Worm (Caenorhabditis elegans): ENCODE results near the gene F13B9.2.

Gene F13B9.2

ce11 chrX:8285169-8285796 is at the start of gene F13B9.2, which contains the start of gene fis-2:
F13B9.2 (plus strand) TSS chrX:8285683.
fis-2 (minus strand) TSS chrX:8285219.
- TF ChIP-seq tra-1 (GFP tag; IDR thresholded peaks at IDR 0.05), result no peak
- TF ChIP-seq hmg-1.1 (GFP tag; IDR thresholded peaks at IDR 0.05), result no peak
- TF ChIP-seq lin-29 (GFP tag; IDR thresholded peaks at IDR 0.05), result no peak
- TF ChIP-seq mep-1 (tag; optimal IDR thresholded peaks at IDR 0.05), result no peak
- TF ChIP-seq F44E2.7 (GFP tag; IDR thresholded peaks at IDR 0.05), result no peak
- no peak for TF ChIP-seq ceh-20 (GFP tag; IDR thresholded peaks at IDR 0.05)
- TF ChIP-seq vab-7 (GFP tag; IDR thresholded peaks at IDR 0.05), result no peak
- no peak for TF ChIP-seq zag-1 (tag; optimal IDR thresholded peaks at IDR 0.05)
- no peak for TF ChIP-seq T26A8.4 (GFP tag; IDR thresholded peaks at IDR 0.05)
- TF ChIP-seq zfp-3 (GFP tag; conservative IDR thresholded peaks at IDR 0.05), result no peak
- TF ChIP-seq lin-13 (GFP tag; optimal IDR thresholded peaks at IDR 0.05), result no peak

DNA sequence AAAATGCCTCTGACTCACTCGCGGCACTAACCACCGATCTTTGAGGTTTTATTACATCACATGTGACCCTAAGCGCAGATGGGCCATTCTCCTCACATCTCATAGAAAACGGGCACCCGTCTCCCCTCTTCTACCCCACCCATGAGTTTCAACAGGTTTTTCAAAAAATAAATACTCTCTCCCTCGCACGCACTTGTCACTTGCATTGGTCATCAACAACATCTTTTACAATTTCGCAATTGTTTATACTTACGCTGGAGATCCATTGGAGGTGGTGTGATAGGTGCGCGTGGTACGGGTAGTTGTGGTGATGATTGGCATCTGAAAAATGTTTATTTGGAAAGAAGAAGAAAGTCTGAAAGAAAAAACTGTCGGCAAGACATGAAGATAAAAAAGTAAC is 49.5 kb upstream of the F13B9.2 start, which contains the start of gene M60.4:
Gene M60.4 (minus strand): TSS at position 321 of the 400 bp plus-strand sequence.
- TF ChIP-seq hif-1 (tag; optimal IDR thresholded peaks at IDR 0.05) (peak in 1 of 2 experiments; percentile 28), lsy-2 (tag; optimal IDR thresholded peaks at IDR 0.05) (peak in 1 of 2 experiments; percentile 36), nhr-25 (tag; optimal IDR thresholded peaks at IDR 0.05; ENCODE audit: borderline replicate concordance, insufficient read depth) (peak; percentile 18), mxl-3 (GFP tag; optimal IDR thresholded peaks at IDR 0.05) (peak; percentile 57), tra-1 (GFP tag; IDR thresholded peaks at IDR 0.05) (peak; percentile 70), mep-1 (tag; optimal IDR thresholded peaks at IDR 0.05) (peak; percentile 45), mdl-1 (tag; optimal IDR thresholded peaks at IDR 0.05) (peak; percentile 63 to 80), mes-2 (tag; optimal IDR thresholded peaks at IDR 0.05; ENCODE audit: poor library complexity, severe bottlenecking) (peak; percentile 17), Y48G9A.11 (GFP tag; IDR thresholded peaks at IDR 0.05) (no peak), unc-62 (GFP tag; optimal IDR thresholded peaks at IDR 0.05 in 1 of 2) (peak in 1 of 2 experiments; percentile 100), unc-62 (tag; optimal IDR thresholded peaks at IDR 0.05) (no peak), lin-15B (tag; optimal IDR thresholded peaks at IDR 0.05) (no peak), nhr-76 (tag; optimal IDR thresholded peaks at IDR 0.05) (no peak), ZK546.5 (tag; optimal IDR thresholded peaks at IDR 0.05) (no peak), nhr-42 (GFP tag; IDR thresholded peaks at IDR 0.05) (no peak), nhr-28 (tag; optimal IDR thresholded peaks at IDR 0.05) (peak; percentile 62), daf-12 (tag; optimal IDR thresholded peaks at IDR 0.05) (no peak), dmd-6 (GFP tag; IDR thresholded peaks at IDR 0.05) (peak; percentile 64), hlh-11 (tag; optimal IDR thresholded peaks at IDR 0.05) (peak; percentile 74), daf-16 (GFP tag; optimal IDR thresholded peaks at IDR 0.05) (peak in 1 of 2 experiments; percentile 94), daf-16 (tag; optimal IDR thresholded peaks at IDR 0.05) (peak; percentile 48), fos-1 (tag; optimal IDR thresholded peaks at IDR 0.05) (no peak), hlh-30 (tag; optimal IDR thresholded peaks at IDR 0.05; ENCODE audit: insufficient read depth) (peak; percentile 95), aha-1 (tag) (peak; percentile 78), dve-1 (tag; optimal IDR thresholded peaks at IDR 0.05; ENCODE audit: insufficient read depth) (peak; percentile 43), ceh-20 (GFP tag; IDR thresholded peaks at IDR 0.05) (peak; percentile 55; the same call in 1 of the 2 replicates), lin-1 (GFP tag; IDR thresholded peaks at IDR 0.05) (no peak), nhr-102 (tag; optimal IDR thresholded peaks at IDR 0.05) (no peak), snpc-1.2 (GFP tag; IDR thresholded peaks at IDR 0.05) (no peak), nhr-11 (tag; optimal IDR thresholded peaks at IDR 0.05) (peak; percentile 11), attf-4 (tag; optimal IDR thresholded peaks at IDR 0.05) (no peak), hmg-1.1 (GFP tag; IDR thresholded peaks at IDR 0.05) (peak; percentile 47), ama-1 (optimal IDR thresholded peaks at IDR 0.05) (no peak)

All from whole organism, L4 larva.